Worm (Caenorhabditis elegans): ENCODE data around the gene mdt-27.

The mdt-27 gene

ce11 chrV:9168089-9168488, 45.4 kb downstream of the mdt-27 start, which contains the start of gene B0222.11:
B0222.11 (minus strand) TSS chrV:9168189.
- TF ChIP-seq ztf-23 (GFP tag; IDR thresholded peaks at IDR 0.05) = no peak
- no peak for TF ChIP-seq tab-1 (GFP tag; IDR thresholded peaks at IDR 0.05)
- no peak for TF ChIP-seq med-1 (GFP tag; optimal IDR thresholded peaks at IDR 0.05; ENCODE audit: insufficient read depth)
- no peak for TF ChIP-seq klf-2 (GFP tag; conservative IDR thresholded peaks at IDR 0.05)
- no peak for TF ChIP-seq ref-1 (GFP tag; conservative IDR thresholded peaks at IDR 0.05)
- no peak for TF ChIP-seq flt-1 (GFP tag; IDR thresholded peaks at IDR 0.05)
- no peak for TF ChIP-seq cog-1 (tag; optimal IDR thresholded peaks at IDR 0.05)
- TF ChIP-seq T22C8.4 (GFP tag; IDR thresholded peaks at IDR 0.05) = no peak

- TF ChIP-seq tab-1 (GFP tag; IDR thresholded peaks at IDR 0.05) (no peak), flt-1 (GFP tag; IDR thresholded peaks at IDR 0.05) (no peak), ztf-23 (GFP tag; IDR thresholded peaks at IDR 0.05) (no peak)
These were observed 47.1 kb downstream of the mdt-27 start for ce11 chrV:9166306-9166705.

- TF ChIP-seq klf-2 (GFP tag; conservative IDR thresholded peaks at IDR 0.05) (no peak), med-1 (GFP tag; optimal IDR thresholded peaks at IDR 0.05; ENCODE audit: insufficient read depth) (no peak), flt-1 (GFP tag; IDR thresholded peaks at IDR 0.05) (no peak), ztf-23 (GFP tag; IDR thresholded peaks at IDR 0.05) (no peak), cog-1 (tag; optimal IDR thresholded peaks at IDR 0.05) (no peak), ref-1 (GFP tag; conservative IDR thresholded peaks at IDR 0.05) (no peak), tab-1 (GFP tag; IDR thresholded peaks at IDR 0.05) (no peak), T22C8.4 (GFP tag; IDR thresholded peaks at IDR 0.05) (no peak), ztf-29 (GFP tag; IDR thresholded peaks at IDR 0.05) (no peak)
These were observed 48.3 kb downstream of the mdt-27 start, which contains the start of gene col-10 for ce11 chrV:9165073-9165699. col-10 (minus strand) TSS chrV:9165307.

- TF ChIP-seq ref-1 (GFP tag; conservative IDR thresholded peaks at IDR 0.05) (no peak), T22C8.4 (GFP tag; IDR thresholded peaks at IDR 0.05) (no peak), tab-1 (GFP tag; IDR thresholded peaks at IDR 0.05) (no peak), med-1 (GFP tag; optimal IDR thresholded peaks at IDR 0.05; ENCODE audit: insufficient read depth) (no peak), ztf-23 (GFP tag; IDR thresholded peaks at IDR 0.05) (no peak), ztf-29 (GFP tag; IDR thresholded peaks at IDR 0.05) (no peak), cog-1 (tag; optimal IDR thresholded peaks at IDR 0.05) (no peak), flt-1 (GFP tag; IDR thresholded peaks at IDR 0.05) (no peak), klf-2 (GFP tag; conservative IDR thresholded peaks at IDR 0.05) (no peak)
These were observed 49.6 kb downstream of the mdt-27 start for ce11 chrV:9163897-9164296.

- TF ChIP-seq cog-1 (tag; optimal IDR thresholded peaks at IDR 0.05) = no peak
- no peak for TF ChIP-seq T22C8.4 (GFP tag; IDR thresholded peaks at IDR 0.05)
- TF ChIP-seq ztf-23 (GFP tag; IDR thresholded peaks at IDR 0.05) = no peak
- no peak for TF ChIP-seq med-1 (GFP tag; optimal IDR thresholded peaks at IDR 0.05; ENCODE audit: insufficient read depth)
- TF ChIP-seq klf-2 (GFP tag; conservative IDR thresholded peaks at IDR 0.05) = no peak
- TF ChIP-seq flt-1 (GFP tag; IDR thresholded peaks at IDR 0.05) = no peak
- no peak for TF ChIP-seq ztf-29 (GFP tag; IDR thresholded peaks at IDR 0.05)
- TF ChIP-seq tab-1 (GFP tag; IDR thresholded peaks at IDR 0.05) = no peak
These were observed 50.4 kb downstream of the mdt-27 start, which contains the start of gene col-145 for ce11 chrV:9162955-9163468. col-145 (minus strand) TSS chrV:9163005.

ce11 chrV:9162118-9162729, 51.2 kb downstream of the mdt-27 start:
- TF ChIP-seq ztf-23 (GFP tag; IDR thresholded peaks at IDR 0.05) (no peak), klf-2 (GFP tag; conservative IDR thresholded peaks at IDR 0.05) (no peak), ref-1 (GFP tag; conservative IDR thresholded peaks at IDR 0.05) (no peak), tab-1 (GFP tag; IDR thresholded peaks at IDR 0.05) (no peak), med-1 (GFP tag; optimal IDR thresholded peaks at IDR 0.05; ENCODE audit: insufficient read depth) (no peak), T22C8.4 (GFP tag; IDR thresholded peaks at IDR 0.05) (no peak), ztf-29 (GFP tag; IDR thresholded peaks at IDR 0.05) (no peak), flt-1 (GFP tag; IDR thresholded peaks at IDR 0.05) (no peak)

- TF ChIP-seq med-1 (GFP tag; optimal IDR thresholded peaks at IDR 0.05; ENCODE audit: insufficient read depth) = no peak
- no peak for TF ChIP-seq cog-1 (tag; optimal IDR thresholded peaks at IDR 0.05)
- TF ChIP-seq tab-1 (GFP tag; IDR thresholded peaks at IDR 0.05) = no peak
- no peak for TF ChIP-seq klf-2 (GFP tag; conservative IDR thresholded peaks at IDR 0.05)
- TF ChIP-seq T22C8.4 (GFP tag; IDR thresholded peaks at IDR 0.05) = no peak
- no peak for TF ChIP-seq ref-1 (GFP tag; conservative IDR thresholded peaks at IDR 0.05)
- TF ChIP-seq ztf-29 (GFP tag; IDR thresholded peaks at IDR 0.05) = no peak
These were observed 53.1 kb downstream of the mdt-27 start, which contains the start of gene col-144 for ce11 chrV:9160224-9160886. col-144 (minus strand) TSS chrV:9160642.

Measured in whole organism, midembryonic.